Fruit fly (Drosophila melanogaster) whole organism, wandering third instar larva: ENCODE measurements around the gene hdly.

Experiments
- Abd-B ChIP-seq: fragments of >200 bp; optimal IDR thresholded peaks from 2 replicates; lab custom pipeline; 2017; ENCODE audit warnings: missing biosample characterization, missing genetic modification characterization
- GATAd ChIP-seq: sonication (Bioruptor generic); optimal IDR thresholded peaks from 2 replicates; lab custom pipeline; 2016; ENCODE audit warnings: missing biosample characterization, missing genetic modification characterization
- HLH106 ChIP-seq: fragments of 200-800 bp; optimal IDR thresholded peaks from 3 replicates; lab custom pipeline; 2019; ENCODE audit warnings: missing biosample characterization, mild to moderate bottlenecking, missing genetic modification characterization, moderate library complexity
- Jra ChIP-seq: sonication (Bioruptor generic); optimal IDR thresholded peaks from 2 replicates; lab custom pipeline; 2016; ENCODE audit warnings: missing biosample characterization, missing genetic modification characterization
- br ChIP-seq: fragments of 200-800 bp; sonication (Bioruptor generic); optimal IDR thresholded peaks from 2 replicates; lab custom pipeline; 2016; ENCODE audit warnings: missing biosample characterization, missing genetic modification characterization
- fru ChIP-seq: fragments of 200-800 bp; sonication (Bioruptor generic); optimal IDR thresholded peaks from 3 replicates; lab custom pipeline; 2016; ENCODE audit warnings: missing biosample characterization, mild to moderate bottlenecking, missing genetic modification characterization
- psq ChIP-seq: fragments of 200-800 bp; sonication (Bioruptor generic); optimal IDR thresholded peaks from 3 replicates; lab custom pipeline; 2017; ENCODE audit warnings: missing biosample characterization, mild to moderate bottlenecking, missing genetic modification characterization, moderate library complexity
- usp ChIP-seq: fragments of >200 bp; optimal IDR thresholded peaks from 2 replicates; lab custom pipeline; 2017; ENCODE audit warnings: missing biosample characterization, missing genetic modification characterization

DNA sequence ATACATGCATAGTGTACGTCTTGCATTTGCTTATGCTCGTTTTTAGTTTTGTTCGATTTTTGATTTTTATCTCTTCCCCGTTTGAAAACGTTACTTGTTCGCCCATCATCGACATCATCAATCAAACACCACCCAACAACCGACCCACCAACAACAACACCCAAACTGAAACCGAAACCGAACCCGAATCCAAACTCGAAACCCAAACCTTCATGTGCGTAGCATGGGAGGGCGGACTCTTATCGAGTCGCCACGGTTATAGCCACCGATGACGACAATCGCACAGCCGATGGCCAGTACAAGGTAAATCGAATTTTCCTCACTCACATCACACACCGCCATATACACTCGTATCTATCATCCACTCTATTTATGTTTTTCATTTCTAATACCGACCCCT, 47.9 kb downstream of the hdly start:
- TF ChIP-seq fru (GFP tag; lab: Kevin White, UChicago) (no peak), Jra (GFP tag; lab: Kevin White, UChicago) (no peak), Abd-B (GFP tag; lab: Kevin White, UChicago) (no peak), psq (no peak), GATAd (GFP tag; lab: Kevin White, UChicago) (no peak), HLH106 (tag; lab: Kevin White, UChicago) (no peak), usp (GFP tag; lab: Kevin White, UChicago) (no peak), br (no peak)
